Worm (Caenorhabditis elegans): ENCODE data around the gene daf-41.
A peak's percentile ranks its signal among the peaks of the same experiment; 100 is the strongest.

The daf-41 gene

DNA sequence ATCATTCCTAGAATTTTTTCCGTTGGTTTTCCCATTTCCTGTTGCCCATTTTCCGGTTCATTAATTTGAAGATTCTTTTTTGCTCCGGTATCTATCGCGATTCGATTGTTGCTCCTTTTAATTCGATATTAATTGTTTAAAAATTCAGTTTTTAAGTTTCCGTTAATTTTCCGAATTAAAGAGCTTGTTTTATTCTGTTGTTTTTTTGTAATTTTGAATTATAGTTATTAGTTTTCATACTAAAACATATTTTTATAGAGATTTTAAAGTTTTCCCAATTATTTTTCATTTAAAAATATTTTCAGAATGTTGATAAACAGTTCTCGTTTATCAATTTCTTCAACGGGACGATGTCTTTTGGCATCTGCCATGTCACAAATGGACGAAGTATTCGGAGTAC, 40.3 kb downstream of the daf-41 start, which contains the start of gene mrps-26:
TSS of gene mrps-26 (plus strand) at position 301 of the 400 bp plus-strand sequence.
- TF ChIP-seq Y116A8C.19 (tag; optimal IDR thresholded peaks at IDR 0.05; ENCODE audit: borderline replicate concordance) (no peak), jun-1 (tag; optimal IDR thresholded peaks at IDR 0.05) (no peak), hlh-17 (GFP tag; optimal IDR thresholded peaks at IDR 0.05; ENCODE audit: borderline replicate concordance) (no peak), fkh-4 (tag; optimal IDR thresholded peaks at IDR 0.05; ENCODE audit: borderline replicate concordance) (no peak), grh-1 (GFP tag; IDR thresholded peaks at IDR 0.05) (no peak), nhr-11 (tag; optimal IDR thresholded peaks at IDR 0.05) (no peak), unc-62 (GFP tag; optimal IDR thresholded peaks at IDR 0.05) (no peak), zip-4 (GFP tag; optimal IDR thresholded peaks at IDR 0.05) (no peak), fkh-10 (GFP tag; optimal IDR thresholded peaks at IDR 0.05) (no peak), F16B12.6 (tag; optimal IDR thresholded peaks at IDR 0.05) (no peak), ceh-8 (GFP tag; optimal IDR thresholded peaks at IDR 0.05) (no peak), nhr-28 (tag; optimal IDR thresholded peaks at IDR 0.05) (no peak), nhr-76 (tag; optimal IDR thresholded peaks at IDR 0.05) (no peak)

DNA sequence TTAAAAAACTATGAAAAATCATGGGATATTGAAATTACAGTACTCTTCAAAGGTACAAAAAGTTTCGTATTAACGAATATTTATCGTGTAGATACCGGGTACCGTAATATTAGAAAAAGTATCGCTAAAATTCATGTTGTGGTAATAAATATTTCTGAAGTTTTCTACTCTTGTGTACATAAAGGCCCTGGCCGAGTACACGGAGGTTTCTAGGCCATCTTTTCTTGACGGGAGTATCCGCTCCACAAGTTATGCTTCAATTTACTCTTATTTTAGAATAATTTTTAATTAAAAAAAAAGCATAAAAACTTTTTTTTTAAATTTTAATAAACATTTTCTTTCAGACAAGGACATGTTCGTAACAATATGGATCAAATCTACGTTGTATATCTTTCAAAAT, 41.4 kb downstream of the daf-41 start:
- TF ChIP-seq tlp-1 (tag; optimal IDR thresholded peaks at IDR 0.05) (no peak), tbx-2 (tag; optimal IDR thresholded peaks at IDR 0.05) (no peak), pax-3 (tag; optimal IDR thresholded peaks at IDR 0.05) (no peak), xbp-1 (tag; optimal IDR thresholded peaks at IDR 0.05) (no peak), zag-1 (tag; optimal IDR thresholded peaks at IDR 0.05) (no peak), dpl-1 (GFP tag; optimal IDR thresholded peaks at IDR 0.05) (peak in 1 of 3 experiments; percentile 20), rnt-1 (tag; optimal IDR thresholded peaks at IDR 0.05) (peak; percentile 15)

DNA sequence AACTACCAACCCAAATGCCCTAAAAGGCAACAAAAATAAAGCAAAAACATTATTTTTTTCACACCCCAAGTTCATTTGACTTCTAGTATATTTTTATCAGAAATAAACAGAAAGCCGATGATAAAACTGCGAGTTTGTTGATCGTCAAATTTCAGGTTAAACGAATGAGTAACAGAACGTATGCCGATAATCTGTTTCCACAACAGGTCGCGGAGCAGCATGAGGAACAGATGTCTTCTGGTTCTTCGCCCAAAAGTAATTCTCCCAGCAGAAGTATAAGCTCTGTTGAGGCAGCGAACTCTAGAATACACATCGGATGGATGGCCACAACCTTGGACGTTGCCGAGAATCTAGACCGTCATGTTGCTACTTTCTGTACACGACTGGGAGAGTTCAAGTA, 44.1 kb downstream of the daf-41 start, which contains the start of gene prmt-5:
TSS of gene prmt-5 (plus strand) at position 141 of the 400 bp plus-strand sequence.
- TF ChIP-seq dpl-1 (GFP tag; optimal IDR thresholded peaks at IDR 0.05) (no peak), lsy-2 (tag; optimal IDR thresholded peaks at IDR 0.05) (peak in 1 of 2 experiments; percentile 21), sox-4 (tag; optimal IDR thresholded peaks at IDR 0.05) (no peak), efl-1 (optimal IDR thresholded peaks at IDR 0.05) (peak; percentile 21 to 41), efl-1 (GFP tag; optimal IDR thresholded peaks at IDR 0.05 in 1 of 2) (peak in 1 of 2 experiments; percentile 77), nhr-76 (tag; optimal IDR thresholded peaks at IDR 0.05) (no peak), C04F5.9 (tag; optimal IDR thresholded peaks at IDR 0.05) (no peak), fos-1 (tag; optimal IDR thresholded peaks at IDR 0.05) (peak; percentile 14), mab-9 (GFP tag; IDR thresholded peaks at IDR 0.05) (no peak), isw-1 (GFP tag; IDR thresholded peaks at IDR 0.05) (no peak), nhr-19 (GFP tag; conservative IDR thresholded peaks at IDR 0.05) (peak; percentile 25; the same call in 1 of the 2 replicates), vab-15 (tag; optimal IDR thresholded peaks at IDR 0.05) (no peak), fkh-10 (GFP tag; optimal IDR thresholded peaks at IDR 0.05) (no peak), pqm-1 (tag; optimal IDR thresholded peaks at IDR 0.05) (no peak), fkh-8 (tag; optimal IDR thresholded peaks at IDR 0.05) (no peak), aly-2 (tag; optimal IDR thresholded peaks at IDR 0.05) (peak; percentile 92), nhr-47 (tag; optimal IDR thresholded peaks at IDR 0.05) (peak; percentile 46), rnt-1 (tag; optimal IDR thresholded peaks at IDR 0.05) (peak; percentile 15), snu-23 (GFP tag; optimal IDR thresholded peaks at IDR 0.05) (peak; percentile 22), C34B4.2 (tag; optimal IDR thresholded peaks at IDR 0.05) (peak; percentile 43), nhr-20 (tag; optimal IDR thresholded peaks at IDR 0.05) (peak; percentile 36), irx-1 (tag; optimal IDR thresholded peaks at IDR 0.05) (no peak), zip-4 (GFP tag; optimal IDR thresholded peaks at IDR 0.05) (peak; percentile 37), unc-30 (tag; optimal IDR thresholded peaks at IDR 0.05) (no peak), ztf-4 (tag; optimal IDR thresholded peaks at IDR 0.05) (peak; percentile 45), ama-1 (optimal IDR thresholded peaks at IDR 0.05) (peak; percentile 90), jun-1 (tag; optimal IDR thresholded peaks at IDR 0.05) (no peak), nhr-71 (tag; optimal IDR thresholded peaks at IDR 0.05) (peak; percentile 51), xbp-1 (tag; optimal IDR thresholded peaks at IDR 0.05) (peak; percentile 3), mep-1 (tag; optimal IDR thresholded peaks at IDR 0.05) (no peak), sup-37 (GFP tag; optimal IDR thresholded peaks at IDR 0.05) (peak; percentile 24), nhr-90 (tag; optimal IDR thresholded peaks at IDR 0.05; ENCODE audit: poor library complexity) (peak; percentile 17), ceh-63 (GFP tag; optimal IDR thresholded peaks at IDR 0.05) (no peak), elt-2 (tag; optimal IDR thresholded peaks at IDR 0.05) (peak; percentile 31)
